Fruit fly (Drosophila melanogaster): ENCODE results near the gene spen.
A peak's percentile ranks its signal among the peaks of the same experiment; 100 is the strongest.

spen gene

dm6 chr2L:247845-248473 is 89.1 kb downstream of the spen start (continued):
- no peak for TF ChIP-seq Ets97D (GFP tag; optimal IDR thresholded peaks at IDR 0.05)
- peak; percentile 40 for TF ChIP-seq CG4328 (GFP tag; optimal IDR thresholded peaks at IDR 0.05)
- peak; percentile 40 to 58 for TF ChIP-seq Hr51 (GFP tag; optimal IDR thresholded peaks at IDR 0.05)
- peak; percentile 89 for TF ChIP-seq CG18599 (GFP tag; optimal IDR thresholded peaks at IDR 0.05)
- no peak for TF ChIP-seq CG8089 (GFP tag; optimal IDR thresholded peaks at IDR 0.05)
- peak; percentile 47 for TF ChIP-seq ATbp (GFP tag; optimal IDR thresholded peaks at IDR 0.05)
- peak; percentile 47; the same call in 1 of the 2 replicates for TF ChIP-seq CG32772 (GFP tag; IDR thresholded peaks at IDR 0.05)
- TF ChIP-seq Awh (GFP tag; IDR thresholded peaks at IDR 0.05): no peak
- TF ChIP-seq her (GFP tag; optimal IDR thresholded peaks at IDR 0.05): no peak
- no peak for TF ChIP-seq Fer2 (tag; optimal IDR thresholded peaks at IDR 0.05)
- TF ChIP-seq peb (GFP tag; IDR thresholded peaks at IDR 0.05): no peak
- peak; percentile 42; the same call in 1 of the 2 replicates for TF ChIP-seq vvl (GFP tag; IDR thresholded peaks at IDR 0.05)
- no peak for TF ChIP-seq YL-1 (GFP tag; optimal IDR thresholded peaks at IDR 0.05)
- no peak for TF ChIP-seq danr (GFP tag; IDR thresholded peaks at IDR 0.05)
- no peak for TF ChIP-seq eyg (GFP tag; optimal IDR thresholded peaks at IDR 0.05)
- peak; percentile 56 for TF ChIP-seq Oli (tag; optimal IDR thresholded peaks at IDR 0.05)
- no peak for TF ChIP-seq CG12299 (tag; optimal IDR thresholded peaks at IDR 0.05)
- TF ChIP-seq p53 (GFP tag; optimal IDR thresholded peaks at IDR 0.05): no peak
- no peak for TF ChIP-seq Dip3 (GFP tag; optimal IDR thresholded peaks at IDR 0.05)
- TF ChIP-seq repo (GFP tag; optimal IDR thresholded peaks at IDR 0.05): no peak
- TF ChIP-seq CG10654 (GFP tag; optimal IDR thresholded peaks at IDR 0.05): peak; percentile 22
- no peak for TF ChIP-seq Lim3 (GFP tag; IDR thresholded peaks at IDR 0.05)
- TF ChIP-seq Dfd (GFP tag; optimal IDR thresholded peaks at IDR 0.05): no peak
- no peak for TF ChIP-seq da (GFP tag; optimal IDR thresholded peaks at IDR 0.05)
- TF ChIP-seq hkb (optimal IDR thresholded peaks at IDR 0.05): no peak
- no peak for TF ChIP-seq hkb (GFP tag; IDR thresholded peaks at IDR 0.05)
- no peak for TF ChIP-seq emc (GFP tag; optimal IDR thresholded peaks at IDR 0.05)
- no peak for TF ChIP-seq Mad (GFP tag; optimal IDR thresholded peaks at IDR 0.05)
- TF ChIP-seq CG10209 (GFP tag; optimal IDR thresholded peaks at IDR 0.05): peak; percentile 42
- no peak for TF ChIP-seq CG17568 (GFP tag; optimal IDR thresholded peaks at IDR 0.05)
- no peak for TF ChIP-seq CG9876 (GFP tag; optimal IDR thresholded peaks at IDR 0.05)
- no peak for TF ChIP-seq CG10321 (GFP tag; IDR thresholded peaks at IDR 0.05)
- no peak for TF ChIP-seq zen (tag; optimal IDR thresholded peaks at IDR 0.05)
- TF ChIP-seq HmgD (GFP tag; optimal IDR thresholded peaks at IDR 0.05): no peak
- peak; percentile 36 for TF ChIP-seq Chrac-16 (GFP tag; optimal IDR thresholded peaks at IDR 0.05)
- peak; percentile 66 for TF ChIP-seq PHDP (tag; optimal IDR thresholded peaks at IDR 0.05)
- no peak for TF ChIP-seq CG17912 (GFP tag; optimal IDR thresholded peaks at IDR 0.05)
- TF ChIP-seq nerfin-1 (tag; optimal IDR thresholded peaks at IDR 0.05): no peak
- TF ChIP-seq wek (GFP tag; optimal IDR thresholded peaks at IDR 0.05): no peak
- peak; percentile 66 for TF ChIP-seq org-1 (GFP tag; optimal IDR thresholded peaks at IDR 0.05)
- TF ChIP-seq ERR (GFP tag; optimal IDR thresholded peaks at IDR 0.05): no peak
- TF ChIP-seq CG3281 (GFP tag; optimal IDR thresholded peaks at IDR 0.05): peak; percentile 86
- TF ChIP-seq CG8924 (tag; optimal IDR thresholded peaks at IDR 0.05): peak; percentile 53
- TF ChIP-seq gcm2 (GFP tag; optimal IDR thresholded peaks at IDR 0.05): no peak
- TF ChIP-seq CG43689 (GFP tag; IDR thresholded peaks at IDR 0.05): no peak
- no peak for TF ChIP-seq CG10959 (GFP tag; IDR thresholded peaks at IDR 0.05)
- TF ChIP-seq CG8478 (optimal IDR thresholded peaks at IDR 0.05): no peak
- TF ChIP-seq oc (tag; optimal IDR thresholded peaks at IDR 0.05): no peak
- TF ChIP-seq CG18011 (GFP tag; optimal IDR thresholded peaks at IDR 0.05): peak; percentile 5
- no peak for TF ChIP-seq Six4 (GFP tag; optimal IDR thresholded peaks at IDR 0.05)
- no peak for TF ChIP-seq BEAF-32 (GFP tag; optimal IDR thresholded peaks at IDR 0.05)
- TF ChIP-seq br (optimal IDR thresholded peaks at IDR 0.05): no peak
